Fruit fly (Drosophila melanogaster) whole organism, embryonic: Measurements from ENCODE around the gene CG7789.

Experiments
- Awh ChIP-seq: fragments of 200-800 bp; sonication (Bioruptor generic); IDR thresholded peaks from 2 replicates; pipeline ENCODE4, ENCODE4 v1.3.6; 2022; ENCODE audit warnings: missing biosample characterization, missing genetic modification characterization
- CG1024 ChIP-seq: fragments of 200-800 bp; sonication (Bioruptor generic); IDR thresholded peaks from 2 replicates; pipeline ENCODE4 v1.3.6; 2022; ENCODE audit warnings: missing biosample characterization, missing genetic modification characterization
- CG10274 ChIP-seq: fragments of 200-800 bp; sonication (Bioruptor generic); optimal IDR thresholded peaks from 3 replicates; lab custom pipeline; 2017; ENCODE audit warnings: missing biosample characterization, mild to moderate bottlenecking, missing genetic modification characterization
- CG10431 ChIP-seq: fragments of 200-800 bp; sonication (Bioruptor generic); optimal IDR thresholded peaks from 3 replicates; lab custom pipeline; 2018; ENCODE audit warnings: missing biosample characterization, mild to moderate bottlenecking, missing genetic modification characterization
- CG11398 ChIP-seq: fragments of 200-800 bp; sonication (Bioruptor generic); optimal IDR thresholded peaks from 2 replicates; lab custom pipeline; 2016; ENCODE audit warnings: missing biosample characterization, missing genetic modification characterization
- CG12071 ChIP-seq: fragments of 200-800 bp; sonication (Bioruptor generic); optimal IDR thresholded peaks from 3 replicates; lab custom pipeline; 2018; ENCODE audit warnings: missing biosample characterization, mild to moderate bottlenecking, missing genetic modification characterization
- CG12236 ChIP-seq: fragments of 200-800 bp; sonication (Bioruptor generic); optimal IDR thresholded peaks from 2 replicates; lab custom pipeline; 2016; ENCODE audit warnings: missing biosample characterization, missing genetic modification characterization
- CG12299 ChIP-seq: fragments of 200-800 bp; sonication (Bioruptor generic); optimal IDR thresholded peaks from 2 replicates; lab custom pipeline; 2018; ENCODE audit warnings: missing biosample characterization, mild to moderate bottlenecking, missing genetic modification characterization
- CG13775 ChIP-seq: fragments of 200-800 bp; sonication (Bioruptor generic); optimal IDR thresholded peaks from 3 replicates; lab custom pipeline; 2017; ENCODE audit warnings: missing biosample characterization, mild to moderate bottlenecking, missing genetic modification characterization
- CG14441 ChIP-seq: fragments of 200-800 bp; sonication (Bioruptor generic); IDR thresholded peaks from 2 replicates; pipeline ENCODE4 v1.3.6; 2022; ENCODE audit warnings: missing biosample characterization, missing genetic modification characterization
- CG17829 ChIP-seq: fragments of 200-800 bp; optimal IDR thresholded peaks from 2 replicates; lab custom pipeline; 2019; ENCODE audit warnings: missing biosample characterization, mild to moderate bottlenecking, missing genetic modification characterization, moderate library complexity
- CG18011 ChIP-seq: fragments of 200-800 bp; sonication (Bioruptor generic); optimal IDR thresholded peaks from 2 replicates; lab custom pipeline; 2017; ENCODE audit warnings: missing biosample characterization, missing genetic modification characterization, mild to moderate bottlenecking, moderate library complexity, missing genotype
- CG18764 ChIP-seq: fragments of 200-800 bp; sonication (Bioruptor generic); optimal IDR thresholded peaks from 3 replicates; lab custom pipeline; 2016; ENCODE audit warnings: missing biosample characterization, missing genetic modification characterization
- CG2116 ChIP-seq: fragments of 200-800 bp; sonication (Bioruptor generic); optimal IDR thresholded peaks from 3 replicates; lab custom pipeline; 2018; ENCODE audit warnings: missing biosample characterization, mild to moderate bottlenecking, missing genetic modification characterization
- CG2199 ChIP-seq: fragments of 200-800 bp; sonication (Bioruptor generic); IDR thresholded peaks from 3 replicates; pipeline ENCODE4 v1.3.6; 2022; ENCODE audit warnings: missing biosample characterization, missing genetic modification characterization
- CG2875 ChIP-seq: fragments of 200-800 bp; sonication (Bioruptor generic); optimal IDR thresholded peaks from 2 replicates; lab custom pipeline; 2017; ENCODE audit warnings: missing biosample characterization, mild to moderate bottlenecking, missing genetic modification characterization, missing genetic modification reagents
- CG2889 ChIP-seq: fragments of 200-800 bp; sonication (Bioruptor generic); IDR thresholded peaks from 3 replicates; pipeline ENCODE4 v1.3.6; 2022; ENCODE audit warnings: missing biosample characterization, missing genetic modification characterization
- CG30431 ChIP-seq: fragments of 200-800 bp; sonication (Bioruptor generic); optimal IDR thresholded peaks from 2 replicates; lab custom pipeline; 2017; ENCODE audit warnings: missing biosample characterization, missing genetic modification characterization
- CG4404 ChIP-seq: fragments of 200-800 bp; sonication (Bioruptor generic); IDR thresholded peaks from 2 replicates; pipeline ENCODE4 v1.3.6; 2022; ENCODE audit warnings: missing biosample characterization, missing genetic modification characterization
- CG6689 ChIP-seq: fragments of 200-800 bp; sonication (Bioruptor generic); IDR thresholded peaks from 2 replicates; pipeline ENCODE4 v1.3.6; 2022; ENCODE audit warnings: missing biosample characterization, missing genetic modification characterization
- CG6854 ChIP-seq: fragments of 200-800 bp; sonication (Bioruptor generic); optimal IDR thresholded peaks from 3 replicates; lab custom pipeline; 2017; ENCODE audit warnings: missing biosample characterization, mild to moderate bottlenecking, missing genetic modification characterization
- CG8281 ChIP-seq: fragments of 200-800 bp; sonication (Bioruptor generic); optimal IDR thresholded peaks from 2 replicates; lab custom pipeline; 2018; ENCODE audit warnings: missing biosample characterization, mild to moderate bottlenecking, missing genetic modification characterization, moderate library complexity
- CG8359 ChIP-seq: fragments of 200-800 bp; sonication (Bioruptor generic); optimal IDR thresholded peaks from 2 replicates; lab custom pipeline; 2017; ENCODE audit warnings: missing biosample characterization, mild to moderate bottlenecking, missing genetic modification characterization, borderline replicate concordance
- CG8478 ChIP-seq: fragments of >200 bp; optimal IDR thresholded peaks from 2 replicates; lab custom pipeline; 2018
- CG9215 ChIP-seq: fragments of 200-800 bp; sonication (Bioruptor generic); IDR thresholded peaks from 2 replicates; pipeline ENCODE4 v1.3.6; 2022; ENCODE audit warnings: missing biosample characterization, missing genetic modification characterization
- D19B ChIP-seq: fragments of 200-800 bp; sonication (Bioruptor generic); optimal IDR thresholded peaks from 2 replicates; lab custom pipeline; 2017; ENCODE audit warnings: missing biosample characterization, mild to moderate bottlenecking, missing genetic modification characterization
- Deaf1 ChIP-seq: fragments of 200-800 bp; optimal IDR thresholded peaks from 3 replicates; lab custom pipeline; 2019; ENCODE audit warnings: missing biosample characterization, mild to moderate bottlenecking, missing genetic modification characterization, moderate library complexity
- Dek ChIP-seq: fragments of 200-800 bp; sonication (Bioruptor generic); optimal IDR thresholded peaks from 3 replicates; lab custom pipeline; 2019; ENCODE audit warnings: missing biosample characterization, mild to moderate bottlenecking, missing genetic modification characterization, moderate library complexity
- Dp ChIP-seq: fragments of 200-800 bp; sonication (Bioruptor generic); optimal IDR thresholded peaks from 2 replicates; lab custom pipeline; 2018; ENCODE audit warnings: missing biosample characterization, mild to moderate bottlenecking, missing genetic modification characterization, moderate library complexity
- MTF-1 ChIP-seq: fragments of 200-800 bp; sonication (Bioruptor generic); optimal IDR thresholded peaks from 2 replicates; lab custom pipeline; 2018; ENCODE audit warnings: missing biosample characterization, mild to moderate bottlenecking, missing genetic modification characterization, borderline replicate concordance
- Nf-YB ChIP-seq: fragments of 200-800 bp; sonication (Bioruptor generic); optimal IDR thresholded peaks from 3 replicates; lab custom pipeline; 2019; ENCODE audit warnings: missing biosample characterization, mild to moderate bottlenecking, missing genetic modification characterization, moderate library complexity
- Pdp1 ChIP-seq, 2 experiments: fragments of 200-800 bp; sonication (Bioruptor generic); optimal IDR thresholded peaks; 3 replicates each; lab custom pipeline; 2016; ENCODE audit warnings: missing biosample characterization in 2 of 2, missing genetic modification characterization in 2 of 2, mild to moderate bottlenecking in 1 of 2, moderate library complexity in 1 of 2
- Ravus ChIP-seq: fragments of 200-800 bp; sonication (Bioruptor generic); IDR thresholded peaks from 2 replicates; pipeline ENCODE4 v1.3.6; 2022; ENCODE audit warnings: missing biosample characterization, missing genetic modification characterization
- ab ChIP-seq: fragments of 200-800 bp; sonication (Bioruptor generic); optimal IDR thresholded peaks from 2 replicates; lab custom pipeline; 2016; ENCODE audit warnings: missing biosample characterization, missing genetic modification characterization
- aop ChIP-seq: fragments of 200-800 bp; sonication (Bioruptor generic); IDR thresholded peaks from 2 replicates; pipeline ENCODE4 v1.3.6; 2022; ENCODE audit warnings: missing biosample characterization, missing genetic modification characterization
- cg ChIP-seq: fragments of 200-800 bp; sonication (Bioruptor generic); optimal IDR thresholded peaks from 3 replicates; lab custom pipeline; 2019; ENCODE audit warnings: missing biosample characterization, mild to moderate bottlenecking, missing genetic modification characterization, moderate library complexity
- da ChIP-seq: fragments of 200-800 bp; sonication (Bioruptor generic); optimal IDR thresholded peaks from 2 replicates; lab custom pipeline; 2016; ENCODE audit warnings: missing biosample characterization, missing genetic modification characterization
- fd96Cb ChIP-seq: fragments of 200-800 bp; sonication (Bioruptor generic); optimal IDR thresholded peaks from 2 replicates; lab custom pipeline; 2018; ENCODE audit warnings: missing biosample characterization, mild to moderate bottlenecking, missing genetic modification characterization, moderate library complexity
- fru ChIP-seq: fragments of >200 bp; optimal IDR thresholded peaks from 2 replicates; lab custom pipeline; 2017
- gcm ChIP-seq: fragments of 200-800 bp; sonication (Bioruptor generic); optimal IDR thresholded peaks from 2 replicates; lab custom pipeline; 2019; ENCODE audit warnings: missing biosample characterization, mild to moderate bottlenecking, missing genetic modification characterization, moderate library complexity
- gem ChIP-seq: fragments of 200-800 bp; sonication (Bioruptor generic); optimal IDR thresholded peaks from 2 replicates; lab custom pipeline; 2019; ENCODE audit warnings: missing biosample characterization, mild to moderate bottlenecking, missing genetic modification characterization, moderate library complexity
- grn ChIP-seq: fragments of 200-800 bp; sonication (Bioruptor generic); optimal IDR thresholded peaks from 3 replicates; lab custom pipeline; 2017; ENCODE audit warnings: missing biosample characterization, missing genetic modification characterization
- gro ChIP-seq: fragments of 200-800 bp; sonication (Bioruptor generic); optimal IDR thresholded peaks from 2 replicates; lab custom pipeline; 2016; ENCODE audit warnings: missing biosample characterization, missing genetic modification characterization
- kni ChIP-seq: fragments of 200-800 bp; sonication (Bioruptor generic); optimal IDR thresholded peaks from 3 replicates; lab custom pipeline; 2017; ENCODE audit warnings: mild to moderate bottlenecking, missing biosample characterization, missing genetic modification reagents, missing genetic modification characterization
- p53 ChIP-seq: fragments of 200-800 bp; sonication (Bioruptor generic); optimal IDR thresholded peaks from 2 replicates; lab custom pipeline; 2016; ENCODE audit warnings: missing biosample characterization, missing genetic modification characterization
- ro ChIP-seq: fragments of 200-800 bp; sonication (Bioruptor generic); IDR thresholded peaks from 2 replicates; pipeline ENCODE4 v1.3.6; 2022; ENCODE audit warnings: missing biosample characterization, missing genetic modification characterization
- so ChIP-seq: fragments of 200-800 bp; sonication (Bioruptor generic); IDR thresholded peaks from 3 replicates; pipeline ENCODE4 v1.3.6; 2022; ENCODE audit warnings: missing biosample characterization, missing genetic modification characterization
- sqz ChIP-seq: fragments of 200-800 bp; sonication (Bioruptor generic); optimal IDR thresholded peaks from 3 replicates; lab custom pipeline; 2018; ENCODE audit warnings: missing biosample characterization, mild to moderate bottlenecking, missing genetic modification characterization
- sug ChIP-seq: fragments of 200-800 bp; optimal IDR thresholded peaks from 2 replicates; lab custom pipeline; 2019; ENCODE audit warnings: missing biosample characterization, mild to moderate bottlenecking, missing genetic modification characterization, moderate library complexity
- usp ChIP-seq: fragments of >200 bp; optimal IDR thresholded peaks from 2 replicates; lab custom pipeline; 2017; ENCODE audit warnings: missing biosample characterization, missing genetic modification characterization
- vnd ChIP-seq: fragments of 200-800 bp; sonication (Bioruptor generic); IDR thresholded peaks from 3 replicates; pipeline ENCODE4 v1.3.6; 2022; ENCODE audit warnings: missing biosample characterization, missing genetic modification characterization; ENCODE audit not compliant: partially characterized antibody

Gene CG7789

dm6 chr3R:29772090-29772794, 30.8 kb upstream of the CG7789 start (continued):
- TF ChIP-seq Awh (GFP tag; lab: Robert Waterston, UW), result no peak
- TF ChIP-seq MTF-1 (GFP tag; lab: Kevin White, UChicago), result no peak
- TF ChIP-seq ab, result no peak
- no peak for TF ChIP-seq grn (GFP tag; lab: Kevin White, UChicago)
- TF ChIP-seq CG10274 (GFP tag; lab: Kevin White, UChicago), result peak; percentile 15
- TF ChIP-seq da (GFP tag; lab: Kevin White, UChicago), result no peak
- TF ChIP-seq aop (GFP tag; lab: Robert Waterston, UW), result no peak
- no peak for TF ChIP-seq CG17829
- TF ChIP-seq sug (tag; lab: Kevin White, UChicago), result no peak
- no peak for TF ChIP-seq Dek
- TF ChIP-seq CG18764, result no peak
- TF ChIP-seq CG12236 (GFP tag; lab: Kevin White, UChicago), result no peak
- TF ChIP-seq p53 (GFP tag; lab: Kevin White, UChicago), result no peak
- TF ChIP-seq cg (GFP tag; lab: Kevin White, UChicago), result no peak
- peak; percentile 74 for TF ChIP-seq CG13775 (GFP tag; lab: Kevin White, UChicago)
- no peak for TF ChIP-seq usp (GFP tag; lab: Kevin White, UChicago)
- TF ChIP-seq Dp (GFP tag; lab: Kevin White, UChicago), result no peak
- no peak for TF ChIP-seq ro (GFP tag; lab: Robert Waterston, UW)
- no peak for TF ChIP-seq fd96Cb (tag; lab: Kevin White, UChicago)
- peak; percentile 42; the same call in 1 of the 2 replicates for TF ChIP-seq CG14441 (GFP tag; lab: Robert Waterston, UW)
- TF ChIP-seq CG12299 (tag; lab: Kevin White, UChicago), result no peak
- no peak for TF ChIP-seq gcm (GFP tag; lab: Kevin White, UChicago)
- TF ChIP-seq Ravus (GFP tag; lab: Robert Waterston, UW), result no peak
- TF ChIP-seq CG6854 (GFP tag; lab: Kevin White, UChicago), result no peak
- TF ChIP-seq Deaf1 (tag; lab: Kevin White, UChicago), result no peak
- TF ChIP-seq CG12071 (GFP tag; lab: Kevin White, UChicago), result no peak
- TF ChIP-seq CG8359 (GFP tag; lab: Kevin White, UChicago), result peak; percentile 61
- TF ChIP-seq fru, result no peak
- no peak for TF ChIP-seq Nf-YB (GFP tag; lab: Kevin White, UChicago)
- TF ChIP-seq CG2116 (GFP tag; lab: Kevin White, UChicago), result no peak
- no peak for TF ChIP-seq CG8478 (lab: Kevin White, UChicago)
- TF ChIP-seq CG2199 (GFP tag; lab: Robert Waterston, UW), result no peak
- TF ChIP-seq D19B (GFP tag; lab: Kevin White, UChicago), result peak; percentile 42
- peak; percentile 63 for TF ChIP-seq gem
- no peak for TF ChIP-seq CG18011 (GFP tag; lab: Kevin White, UChicago)
- no peak for TF ChIP-seq CG4404 (GFP tag; lab: Robert Waterston, UW)
- no peak for TF ChIP-seq kni
- peak; percentile 43; the same call in 1 of the 2 replicates for TF ChIP-seq CG6689 (GFP tag; lab: Robert Waterston, UW)
- TF ChIP-seq CG11398 (GFP tag; lab: Kevin White, UChicago), result no peak
- no peak for TF ChIP-seq CG8281
- TF ChIP-seq Pdp1 (GFP tag; optimal IDR thresholded peaks at IDR 0.05; lab: Kevin White, UChicago), result peak in 1 of 2 experiments; percentile 12
- TF ChIP-seq CG10431, result no peak
- TF ChIP-seq so (GFP tag; lab: Robert Waterston, UW), result no peak
- TF ChIP-seq sqz (GFP tag; lab: Kevin White, UChicago), result no peak
- TF ChIP-seq CG2889 (GFP tag; lab: Robert Waterston, UW), result no peak
- TF ChIP-seq vnd (GFP tag; lab: Robert Waterston, UW), result 0 out of 3 replicates have a peak, but pooled peaks have one; percentile 21
- peak; percentile 32; the same call in 1 of the 2 replicates for TF ChIP-seq CG9215 (GFP tag; lab: Robert Waterston, UW)
- no peak for TF ChIP-seq CG2875 (GFP tag; lab: Kevin White, UChicago)
- TF ChIP-seq CG30431 (GFP tag; lab: Kevin White, UChicago), result peak; percentile 4
- no peak for TF ChIP-seq CG1024 (GFP tag; lab: Robert Waterston, UW)
- no peak for TF ChIP-seq gro (GFP tag; lab: Kevin White, UChicago)
